Worm (Caenorhabditis elegans) whole organism, L3 larva: Measurements from ENCODE around the gene M28.4.

Experiments used
- daf-12 ChIP-seq: fragments of 150-350 bp; optimal IDR thresholded peaks from 2 replicates; lab custom pipeline; 2014; ENCODE audit warnings: missing biosample characterization, missing genetic modification reagents, missing genetic modification characterization
- egl-27 ChIP-seq: sonication (generic microtip); optimal IDR thresholded peaks from 4 replicates; lab custom pipeline; 2017; ENCODE audit warnings: missing biosample characterization, missing genetic modification reagents, missing genetic modification characterization
- fkh-10 ChIP-seq: sonication (generic microtip); optimal IDR thresholded peaks from 2 replicates; lab custom pipeline; 2017; ENCODE audit warnings: missing biosample characterization, missing genetic modification reagents, missing genetic modification characterization
- fos-1 ChIP-seq: fragments of 150-350 bp; optimal IDR thresholded peaks from 2 replicates; lab custom pipeline; 2014; ENCODE audit warnings: missing biosample characterization, missing genetic modification characterization
- nhr-11 ChIP-seq: fragments of 150-350 bp; optimal IDR thresholded peaks from 2 replicates; lab custom pipeline; 2014; ENCODE audit warnings: missing biosample characterization, missing genetic modification characterization
- nhr-23 ChIP-seq: fragments of 150-350 bp; optimal IDR thresholded peaks from 2 replicates; lab custom pipeline; 2014; ENCODE audit warnings: missing biosample characterization, missing genetic modification reagents, missing genetic modification characterization
- nhr-237 ChIP-seq: fragments of 150-350 bp; optimal IDR thresholded peaks from 2 replicates; lab custom pipeline; 2014; ENCODE audit warnings: missing biosample characterization, missing genetic modification characterization
- nhr-28 ChIP-seq: fragments of 150-350 bp; optimal IDR thresholded peaks from 2 replicates; lab custom pipeline; 2014; ENCODE audit warnings: missing biosample characterization, missing genetic modification characterization
- unc-39 ChIP-seq: sonication (generic microtip); optimal IDR thresholded peaks from 4 replicates; lab custom pipeline; 2017; ENCODE audit warnings: missing biosample characterization, missing genetic modification characterization

DNA sequence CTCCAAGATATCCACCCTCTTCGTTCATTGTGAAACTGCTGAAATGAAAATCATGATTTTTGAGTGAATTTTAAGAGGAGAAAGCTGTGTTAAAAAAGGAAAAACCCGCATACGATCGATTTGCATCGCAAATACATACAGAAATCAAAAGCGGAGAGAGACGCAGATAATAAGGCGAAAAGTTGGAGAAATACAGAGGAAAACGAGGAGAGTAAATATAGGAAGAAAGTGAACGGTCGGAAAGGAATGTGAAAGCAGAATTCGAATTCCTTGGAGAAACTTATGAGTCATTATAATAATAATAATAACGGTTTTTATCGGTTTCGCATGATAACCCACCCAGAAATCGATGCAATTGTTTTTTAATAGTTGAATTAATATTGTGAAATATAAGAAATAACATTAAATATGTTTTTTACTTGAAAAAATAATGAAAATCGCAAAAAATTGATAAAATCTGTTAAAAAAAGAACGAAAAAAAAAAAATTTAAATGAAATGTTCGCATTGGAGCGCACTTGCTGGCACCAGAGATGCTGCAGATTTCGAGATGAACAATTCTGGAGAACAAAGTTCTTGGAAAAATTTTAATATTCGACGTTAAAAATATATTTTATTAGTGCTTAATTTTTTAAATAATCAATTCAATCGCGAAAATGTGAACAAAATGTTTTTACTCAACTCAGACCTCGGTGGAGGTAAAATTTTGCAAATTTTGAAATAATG lies 36.1 kb upstream of the M28.4 start, which contains the start of gene ccm-3:
- no peak for TF ChIP-seq nhr-11 (tag; lab: Kevin White, UChicago)
- no peak for TF ChIP-seq nhr-28 (tag; lab: Kevin White, UChicago)
- no peak for TF ChIP-seq daf-12
- no peak for TF ChIP-seq nhr-237 (tag; lab: Kevin White, UChicago)
- TF ChIP-seq nhr-23 (tag; lab: Kevin White, UChicago): peak; percentile 5
- TF ChIP-seq fos-1 (tag; lab: Kevin White, UChicago): no peak
- no peak for TF ChIP-seq fkh-10 (GFP tag; lab: Kevin White, UChicago)
- TF ChIP-seq egl-27 (tag; lab: Kevin White, UChicago): no peak
- TF ChIP-seq unc-39: no peak
